Fruit fly (Drosophila melanogaster): ENCODE results near the gene CG5111.

CG5111 gene

dm6 chr3R:25472635-25473552, 33.2 kb upstream of the CG5111 start, which contains the start of the genes Fur1 and Vps33B (continued):
- TF ChIP-seq CG10209 (GFP tag; optimal IDR thresholded peaks at IDR 0.05) (peak; percentile 97), ken (GFP tag; IDR thresholded peaks at IDR 0.05) (peak; percentile 90; the same call in 2 of the 3 replicates), cg (GFP tag; optimal IDR thresholded peaks at IDR 0.05) (peak; percentile 95), lov (optimal IDR thresholded peaks at IDR 0.05) (peak; percentile 7), lov (GFP tag; IDR thresholded peaks at IDR 0.05) (peak; percentile 84; the same call in 1 of the 3 replicates), da (GFP tag; optimal IDR thresholded peaks at IDR 0.05) (peak; percentile 96), CG16813 (GFP tag; IDR thresholded peaks at IDR 0.05; ENCODE audit: partially characterized antibody) (peak; percentile 80), Trl (optimal IDR thresholded peaks at IDR 0.05) (peak; percentile 75 to 95), Trl (GFP tag; optimal IDR thresholded peaks at IDR 0.05) (peak; percentile 98), sob (GFP tag; IDR thresholded peaks at IDR 0.05) (peak; percentile 95), gce (GFP tag; IDR thresholded peaks at IDR 0.05) (peak; percentile 87), Tbp (GFP tag; optimal IDR thresholded peaks at IDR 0.05) (no peak), Chrac-16 (GFP tag; optimal IDR thresholded peaks at IDR 0.05) (peak; percentile 98), D (optimal IDR thresholded peaks at IDR 0.05) (no peak), D (GFP tag; optimal IDR thresholded peaks at IDR 0.05) (peak; percentile 95), pfk (GFP tag; optimal IDR thresholded peaks at IDR 0.05) (peak; percentile 62), bsh (GFP tag; optimal IDR thresholded peaks at IDR 0.05) (peak; percentile 84 to 96), dimm (GFP tag; IDR thresholded peaks at IDR 0.05) (peak; percentile 86), CG8478 (optimal IDR thresholded peaks at IDR 0.05) (no peak), sisA (GFP tag; IDR thresholded peaks at IDR 0.05) (peak; percentile 96), exex (tag; optimal IDR thresholded peaks at IDR 0.05) (peak; percentile 76), Ada2b (GFP tag; IDR thresholded peaks at IDR 0.05) (peak; percentile 95), nom (GFP tag; optimal IDR thresholded peaks at IDR 0.05) (peak; percentile 86), NFAT (GFP tag; IDR thresholded peaks at IDR 0.05) (peak; percentile 90), MESR4 (GFP tag; optimal IDR thresholded peaks at IDR 0.05) (peak; percentile 53), nau (GFP tag; optimal IDR thresholded peaks at IDR 0.05) (no peak), CG15514 (GFP tag; optimal IDR thresholded peaks at IDR 0.05) (peak; percentile 99), chinmo (GFP tag; IDR thresholded peaks at IDR 0.05; ENCODE audit: partially characterized antibody) (peak; percentile 85), dati (GFP tag; IDR thresholded peaks at IDR 0.05) (peak; percentile 84), ATbp (GFP tag; optimal IDR thresholded peaks at IDR 0.05) (peak; percentile 92), Lim3 (GFP tag; IDR thresholded peaks at IDR 0.05) (peak; percentile 80), CG17912 (GFP tag; optimal IDR thresholded peaks at IDR 0.05) (peak; percentile 83), CG9797 (GFP tag; optimal IDR thresholded peaks at IDR 0.05) (peak; percentile 61), CG13287 (GFP tag; IDR thresholded peaks at IDR 0.05; ENCODE audit: partially characterized antibody) (peak; percentile 80), CG34422 (GFP tag; IDR thresholded peaks at IDR 0.05) (peak; percentile 95), Meics (GFP tag; optimal IDR thresholded peaks at IDR 0.05) (peak; percentile 97), Fer2 (tag; optimal IDR thresholded peaks at IDR 0.05) (peak; percentile 93), pum (GFP tag; optimal IDR thresholded peaks at IDR 0.05) (peak; percentile 98), Doc2 (GFP tag; IDR thresholded peaks at IDR 0.05) (no peak), ap (GFP tag; IDR thresholded peaks at IDR 0.05) (peak; percentile 85), Nf-YC (tag; optimal IDR thresholded peaks at IDR 0.05) (peak; percentile 90), CG17802 (tag; optimal IDR thresholded peaks at IDR 0.05) (peak; percentile 85), cas (GFP tag; IDR thresholded peaks at IDR 0.05) (peak; percentile 82), CG3847 (GFP tag; IDR thresholded peaks at IDR 0.05) (peak; percentile 93), ara (GFP tag; IDR thresholded peaks at IDR 0.05) (peak; percentile 91), Rx (GFP tag; IDR thresholded peaks at IDR 0.05) (peak; percentile 89), CG12236 (GFP tag; optimal IDR thresholded peaks at IDR 0.05) (peak; percentile 97), lilli (GFP tag; optimal IDR thresholded peaks at IDR 0.05) (peak; percentile 99), unc-4 (GFP tag; IDR thresholded peaks at IDR 0.05; ENCODE audit: partially characterized antibody) (peak; percentile 70)

Measured in whole organism, embryonic.